Fruit fly (Drosophila melanogaster) whole organism, adult: ENCODE results near the gene Ppm1.

Source experiments
- CG5204 ChIP-seq: fragments of 200-800 bp; sonication (Bioruptor generic); optimal IDR thresholded peaks from 2 replicates; lab custom pipeline; 2016; ENCODE audit warnings: missing biosample characterization, missing genetic modification characterization
- CG7101 ChIP-seq: fragments of 200-800 bp; sonication (Bioruptor generic); optimal IDR thresholded peaks from 2 replicates; lab custom pipeline; 2018; ENCODE audit warnings: missing biosample characterization, mild to moderate bottlenecking, missing genetic modification characterization, moderate library complexity
- Crg-1 ChIP-seq: fragments of 200-800 bp; sonication (Bioruptor generic); optimal IDR thresholded peaks from 2 replicates; lab custom pipeline; 2016; ENCODE audit warnings: missing biosample characterization, missing genetic modification characterization
- cic ChIP-seq: fragments of 200-800 bp; sonication (Bioruptor generic); optimal IDR thresholded peaks from 2 replicates; lab custom pipeline; 2017; ENCODE audit warnings: missing biosample characterization, mild to moderate bottlenecking, missing genetic modification characterization, moderate library complexity
- cnc ChIP-seq, 2 experiments: fragments of >200 bp; optimal IDR thresholded peaks; 2 replicates each; lab custom pipeline; 2017
- kay ChIP-seq: fragments of 200-800 bp; sonication (Bioruptor generic); peaks from one replicate; lab custom pipeline; 2016; ENCODE audit warnings: missing biosample characterization, missing genetic modification characterization, borderline replicate concordance
- ovo ChIP-seq: fragments of 200-800 bp; sonication (Bioruptor generic); optimal IDR thresholded peaks from 2 replicates; lab custom pipeline; 2016; ENCODE audit warnings: missing biosample characterization, missing genetic modification characterization

DNA sequence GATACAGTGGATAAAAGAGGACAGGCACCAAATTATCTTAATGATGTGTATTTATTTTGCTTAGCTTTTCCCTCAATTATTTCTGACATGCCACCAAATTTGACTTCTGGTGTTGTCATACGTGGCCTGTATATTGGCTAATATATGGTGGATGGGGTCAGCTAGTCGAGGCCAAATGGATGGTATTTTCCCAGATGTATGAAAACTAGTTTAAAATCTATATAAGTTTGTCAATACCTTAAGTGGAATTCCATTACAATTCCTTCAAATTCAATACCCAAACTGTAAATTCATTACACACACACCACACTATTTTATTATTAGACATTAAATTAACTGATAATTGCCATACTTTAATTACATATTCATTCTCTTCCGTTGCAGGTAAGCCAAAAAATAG lies 29.3 kb upstream of the Ppm1 start:
- TF ChIP-seq CG7101 (tag; lab: Kevin White, UChicago) (no peak), CG5204 (GFP tag; lab: Kevin White, UChicago) (no peak), kay (GFP tag; lab: Kevin White, UChicago) (no peak), cic (GFP tag; lab: Kevin White, UChicago) (no peak), Crg-1 (GFP tag; lab: Kevin White, UChicago) (no peak), cnc (optimal IDR thresholded peaks at IDR 0.05; lab: Kevin White, UChicago) (no peak), ovo (GFP tag; lab: Kevin White, UChicago) (no peak)
